Worm (Caenorhabditis elegans): ENCODE measurements around the gene sna-1.

sna-1 gene

ce11 chrV:6706771-6707170, 3.7 kb downstream of the sna-1 start, which contains the start of gene W02F12.4:
Gene W02F12.4, minus strand, starts transcription at chrV:6706934.
- TF ChIP-seq nhr-179 (tag; optimal IDR thresholded peaks at IDR 0.05) (no peak), ceh-27 (GFP tag; optimal IDR thresholded peaks at IDR 0.05) (no peak), tbp1 (GFP tag; optimal IDR thresholded peaks at IDR 0.05) (peak; percentile 20), madf-3 (GFP tag; IDR thresholded peaks at IDR 0.05) (no peak), ztf-22 (GFP tag; optimal IDR thresholded peaks at IDR 0.05) (no peak), Y53G8AR.9 (GFP tag; conservative IDR thresholded peaks at IDR 0.05) (peak; percentile 56; the same call in 1 of the 2 replicates), ZK185.1 (tag; optimal IDR thresholded peaks at IDR 0.05; ENCODE audit: poor library complexity, severe bottlenecking) (no peak), rcor-1 (GFP tag; IDR thresholded peaks at IDR 0.05) (no peak), nhr-120 (GFP tag; IDR thresholded peaks at IDR 0.05) (no peak), zfh-2 (GFP tag; conservative IDR thresholded peaks at IDR 0.05) (no peak), ama-1 (optimal IDR thresholded peaks at IDR 0.05) (no peak), ama-1 (GFP tag; optimal IDR thresholded peaks at IDR 0.05) (no peak), sdz-38 (tag; optimal IDR thresholded peaks at IDR 0.05) (no peak), madf-10 (tag; optimal IDR thresholded peaks at IDR 0.05) (no peak), let-526 (GFP tag; IDR thresholded peaks at IDR 0.05) (no peak), lir-1 (GFP tag; conservative IDR thresholded peaks at IDR 0.05) (no peak), dpl-1 (GFP tag; optimal IDR thresholded peaks at IDR 0.05) (no peak), nfya-1 (tag; optimal IDR thresholded peaks at IDR 0.05; ENCODE audit: borderline replicate concordance, insufficient read depth) (no peak), F10E7.11 (tag; optimal IDR thresholded peaks at IDR 0.05) (no peak), lsy-27 (tag; optimal IDR thresholded peaks at IDR 0.05; ENCODE audit: borderline replicate concordance, insufficient read depth) (no peak), ztf-18 (tag; optimal IDR thresholded peaks at IDR 0.05) (no peak), fkh-3 (tag; optimal IDR thresholded peaks at IDR 0.05) (no peak), cebp-2 (GFP tag; IDR thresholded peaks at IDR 0.05) (no peak), nhr-80 (tag; optimal IDR thresholded peaks at IDR 0.05) (peak; percentile 69), efl-1 (GFP tag; optimal IDR thresholded peaks at IDR 0.05) (no peak), dpff-1 (tag; optimal IDR thresholded peaks at IDR 0.05) (no peak), snpc-3.4 (tag; optimal IDR thresholded peaks at IDR 0.05) (no peak), ceh-91 (GFP tag; IDR thresholded peaks at IDR 0.05) (no peak), aptf-3 (GFP tag; IDR thresholded peaks at IDR 0.05) (no peak), Y53F4B.3 (GFP tag; IDR thresholded peaks at IDR 0.05) (no peak), zim-3 (tag; optimal IDR thresholded peaks at IDR 0.05) (no peak), hlh-26 (GFP tag; conservative IDR thresholded peaks at IDR 0.05) (no peak), ztf-6 (GFP tag; IDR thresholded peaks at IDR 0.05) (no peak), ztf-28 (GFP tag; IDR thresholded peaks at IDR 0.05) (no peak), pha-4 (tag; optimal IDR thresholded peaks at IDR 0.05) (no peak), tbx-9 (tag; optimal IDR thresholded peaks at IDR 0.05; ENCODE audit: borderline replicate concordance) (no peak), ztf-26 (tag; optimal IDR thresholded peaks at IDR 0.05) (peak; percentile 33), atf-7 (tag; optimal IDR thresholded peaks at IDR 0.05) (peak; percentile 90), die-1 (tag; optimal IDR thresholded peaks at IDR 0.05) (no peak), egl-18 (GFP tag; IDR thresholded peaks at IDR 0.05) (no peak), hrde-1 (tag; optimal IDR thresholded peaks at IDR 0.05; ENCODE audit: borderline replicate concordance) (no peak), B0035.1 (tag; optimal IDR thresholded peaks at IDR 0.05) (no peak), lin-40 (tag; optimal IDR thresholded peaks at IDR 0.05) (peak; percentile 34), bed-2 (GFP tag; IDR thresholded peaks at IDR 0.05) (no peak), ceh-79 (tag; optimal IDR thresholded peaks at IDR 0.05) (no peak), nfyb-1 (GFP tag; IDR thresholded peaks at IDR 0.05) (no peak), gei-17 (GFP tag; optimal IDR thresholded peaks at IDR 0.05) (no peak), bed-1 (GFP tag; IDR thresholded peaks at IDR 0.05) (no peak), sptf-2 (GFP tag; optimal IDR thresholded peaks at IDR 0.05) (no peak), ceh-100 (GFP tag; IDR thresholded peaks at IDR 0.05) (no peak)

Data from whole organism, young adult.